Fruit fly (Drosophila melanogaster) whole organism, wandering third instar larva: ENCODE measurements around the gene Osi6.

ENCODE experiments used
- Abd-B ChIP-seq: fragments of >200 bp; optimal IDR thresholded peaks from 2 replicates; lab custom pipeline; 2017; ENCODE audit warnings: missing biosample characterization, missing genetic modification characterization
- Dif ChIP-seq: fragments of 200-275, 200-300 bp; sonication (Bioruptor generic); optimal IDR thresholded peaks from 2 replicates; lab custom pipeline; 2018; ENCODE audit warnings: missing biosample characterization, missing genetic modification characterization; ENCODE audit not compliant: partially characterized antibody
- Hr78 ChIP-seq: fragments of >200 bp; optimal IDR thresholded peaks from 2 replicates; lab custom pipeline; 2017; ENCODE audit warnings: missing biosample characterization, missing genetic modification characterization
- Myc ChIP-seq: fragments of >200 bp; optimal IDR thresholded peaks from 2 replicates; lab custom pipeline; 2017
- N ChIP-seq: fragments of >200 bp; optimal IDR thresholded peaks from 2 replicates; lab custom pipeline; 2018; ENCODE audit warnings: missing biosample characterization, missing external identifiers, missing genetic modification characterization
- Sp1 ChIP-seq: fragments of 200-800 bp; sonication (Bioruptor generic); optimal IDR thresholded peaks from 3 replicates; lab custom pipeline; 2019; ENCODE audit warnings: missing biosample characterization, mild to moderate bottlenecking, missing genetic modification characterization, moderate library complexity
- br ChIP-seq: fragments of 200-800 bp; sonication (Bioruptor generic); optimal IDR thresholded peaks from 2 replicates; lab custom pipeline; 2016; ENCODE audit warnings: missing biosample characterization, missing genetic modification characterization
- brk ChIP-seq: fragments of 200-800 bp; sonication (Bioruptor generic); optimal IDR thresholded peaks from 2 replicates; lab custom pipeline; 2016; ENCODE audit warnings: missing biosample characterization, mild to moderate bottlenecking, missing genetic modification characterization
- h ChIP-seq: fragments of 200-800 bp; sonication (Bioruptor generic); optimal IDR thresholded peaks from 3 replicates; lab custom pipeline; 2016; ENCODE audit warnings: missing biosample characterization, mild to moderate bottlenecking, missing genetic modification characterization
- jim ChIP-seq: fragments of 175-275, 200-325 bp; sonication (Bioruptor generic); optimal IDR thresholded peaks from 2 replicates; lab custom pipeline; 2016; ENCODE audit warnings: missing biosample characterization, mild to moderate bottlenecking, missing genetic modification characterization
- pan ChIP-seq: fragments of >200 bp; optimal IDR thresholded peaks from 2 replicates; lab custom pipeline; 2017
- sage ChIP-seq: fragments of 200-800 bp; sonication (Bioruptor generic); optimal IDR thresholded peaks from 2 replicates; lab custom pipeline; 2016; ENCODE audit warnings: missing biosample characterization, mild to moderate bottlenecking, missing genetic modification characterization
- sv ChIP-seq: fragments of 200-800 bp; sonication (Bioruptor generic); optimal IDR thresholded peaks from 3 replicates; lab custom pipeline; 2016; ENCODE audit warnings: missing biosample characterization, missing genetic modification characterization
- tai ChIP-seq: sonication (Bioruptor generic); optimal IDR thresholded peaks from 2 replicates; lab custom pipeline; 2016; ENCODE audit warnings: missing biosample characterization, missing genetic modification characterization

DNA sequence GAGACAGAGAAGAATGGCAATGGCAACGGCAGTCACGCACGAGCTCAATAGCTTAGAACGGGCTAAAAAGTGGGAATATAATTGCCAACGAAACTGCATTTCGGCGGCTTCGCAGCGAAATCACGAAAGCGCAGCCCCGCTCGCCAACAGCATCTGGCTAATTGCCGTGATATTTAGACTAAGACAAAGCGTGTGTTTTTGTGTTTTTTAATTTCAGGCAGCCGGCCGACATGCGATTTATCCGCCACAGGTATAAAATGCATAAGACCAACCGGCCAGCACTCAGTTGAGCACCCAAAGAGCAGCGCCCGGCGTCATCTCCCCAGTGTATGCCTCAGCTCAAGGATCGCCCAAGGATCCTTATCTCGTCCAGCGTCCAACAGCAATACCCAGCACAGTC lies 20.4 kb downstream of the Osi6 start, which contains the start of gene Osi8:
- TF ChIP-seq Sp1 (GFP tag; lab: Kevin White, UChicago) (no peak), brk (GFP tag; lab: Kevin White, UChicago) (no peak), Abd-B (GFP tag; lab: Kevin White, UChicago) (no peak), br (GFP tag; lab: Kevin White, UChicago) (no peak), jim (GFP tag; lab: Kevin White, UChicago) (no peak), sv (GFP tag; lab: Kevin White, UChicago) (no peak), sage (GFP tag; lab: Kevin White, UChicago) (no peak), Hr78 (GFP tag; lab: Kevin White, UChicago) (no peak), pan (lab: Kevin White, UChicago) (no peak), N (no peak), tai (GFP tag; lab: Kevin White, UChicago) (no peak), h (GFP tag; lab: Kevin White, UChicago) (no peak), Dif (GFP tag; lab: Kevin White, UChicago) (no peak), Myc (lab: Kevin White, UChicago) (no peak)
